Worm (Caenorhabditis elegans): ENCODE results near the gene ZK897.10.

ce11 chrIV:12781804-12782449 lies 16.8 kb downstream of the ZK897.10 start:
- TF ChIP-seq ceh-48 (tag; optimal IDR thresholded peaks at IDR 0.05) (no peak), ama-1 (optimal IDR thresholded peaks at IDR 0.05) (no peak), nhr-11 (tag; optimal IDR thresholded peaks at IDR 0.05) (no peak), dve-1 (tag; optimal IDR thresholded peaks at IDR 0.05) (no peak), pqm-1 (tag; optimal IDR thresholded peaks at IDR 0.05) (no peak), pha-2 (tag; optimal IDR thresholded peaks at IDR 0.05) (no peak), pros-1 (tag; optimal IDR thresholded peaks at IDR 0.05) (no peak), nfya-1 (tag; optimal IDR thresholded peaks at IDR 0.05) (no peak), C08G9.2 (tag; optimal IDR thresholded peaks at IDR 0.05) (no peak), unc-42 (tag; optimal IDR thresholded peaks at IDR 0.05) (no peak)
